Fruit fly (Drosophila melanogaster): ENCODE results near the gene CG32409.
A peak's percentile ranks its signal among the peaks of the same experiment; 100 is the strongest.

- TF ChIP-seq CG7372 (GFP tag; IDR thresholded peaks at IDR 0.05) (no peak), mam (GFP tag; optimal IDR thresholded peaks at IDR 0.05) (no peak), Antp (GFP tag; optimal IDR thresholded peaks at IDR 0.05) (no peak), CG5953 (GFP tag; IDR thresholded peaks at IDR 0.05) (no peak), Atf6 (GFP tag; IDR thresholded peaks at IDR 0.05) (peak; percentile 39; the same call in 1 of the 2 replicates), unc-4 (GFP tag; IDR thresholded peaks at IDR 0.05; ENCODE audit: partially characterized antibody) (no peak), zen (tag; optimal IDR thresholded peaks at IDR 0.05) (no peak), E2f2 (GFP tag; IDR thresholded peaks at IDR 0.05) (no peak), Spps (tag; optimal IDR thresholded peaks at IDR 0.05) (no peak)
These were observed 24.4 kb downstream of the CG32409 start, which contains the start of gene CG33523 for dm6 chr3L:5923646-5924122.
